Worm (Caenorhabditis elegans): ENCODE measurements around the gene F26C11.4.

Gene F26C11.4

ce11 chrII:9928470-9928869, 12.4 kb upstream of the F26C11.4 start:
- TF ChIP-seq dmd-4 (tag; optimal IDR thresholded peaks at IDR 0.05; ENCODE audit: borderline replicate concordance) (no peak), nhr-232 (tag; optimal IDR thresholded peaks at IDR 0.05) (no peak), Y22D7AL.16 (tag; optimal IDR thresholded peaks at IDR 0.05) (no peak)

ce11 chrII:9921622-9922269, 5.7 kb upstream of the F26C11.4 start, which contains the start of gene C05C10.2:
Gene C05C10.2, plus strand, starts transcription at chrII:9922219.
- TF ChIP-seq pax-1 (tag; optimal IDR thresholded peaks at IDR 0.05) (no peak), nfya-1 (tag; optimal IDR thresholded peaks at IDR 0.05) (peak; percentile 7), zip-5 (tag; optimal IDR thresholded peaks at IDR 0.05) (no peak)

ce11 chrII:9920468-9920867, 4.4 kb upstream of the F26C11.4 start, which contains the start of gene pho-10:
Gene pho-10, minus strand, starts transcription at chrII:9920568.
- no peak for TF ChIP-seq sdc-2 (tag; optimal IDR thresholded peaks at IDR 0.05)
- TF ChIP-seq sox-2 (GFP tag; IDR thresholded peaks at IDR 0.05) = no peak
- no peak for TF ChIP-seq ceh-19 (GFP tag; optimal IDR thresholded peaks at IDR 0.05)
- TF ChIP-seq K09A11.1 (tag; optimal IDR thresholded peaks at IDR 0.05; ENCODE audit: insufficient read depth) = no peak
- TF ChIP-seq madf-2 (tag; optimal IDR thresholded peaks at IDR 0.05) = no peak
- TF ChIP-seq gmeb-2 (tag; optimal IDR thresholded peaks at IDR 0.05) = no peak
- TF ChIP-seq elt-2 (tag; optimal IDR thresholded peaks at IDR 0.05) = no peak
- no peak for TF ChIP-seq unc-3 (GFP tag; conservative IDR thresholded peaks at IDR 0.05)
- no peak for TF ChIP-seq unc-3 (tag; optimal IDR thresholded peaks at IDR 0.05)
- TF ChIP-seq ceh-48 (tag; optimal IDR thresholded peaks at IDR 0.05) = no peak
- TF ChIP-seq ref-2 (tag; optimal IDR thresholded peaks at IDR 0.05) = no peak
- no peak for TF ChIP-seq ama-1 (optimal IDR thresholded peaks at IDR 0.05)
- no peak for TF ChIP-seq pat-9 (tag; optimal IDR thresholded peaks at IDR 0.05)
- TF ChIP-seq sox-4 (tag; optimal IDR thresholded peaks at IDR 0.05) = no peak
- TF ChIP-seq hlh-6 (tag; optimal IDR thresholded peaks at IDR 0.05) = no peak
- no peak for TF ChIP-seq fax-1 (tag; optimal IDR thresholded peaks at IDR 0.05)
- TF ChIP-seq ceh-30 (tag; optimal IDR thresholded peaks at IDR 0.05) = no peak
- TF ChIP-seq ceh-6 (GFP tag; optimal IDR thresholded peaks at IDR 0.05) = no peak

- TF ChIP-seq ceh-31 (tag; optimal IDR thresholded peaks at IDR 0.05) (no peak), ets-4 (tag; optimal IDR thresholded peaks at IDR 0.05) (no peak), K02D7.2 (tag; optimal IDR thresholded peaks at IDR 0.05) (no peak), ceh-6 (GFP tag; optimal IDR thresholded peaks at IDR 0.05) (no peak), ceh-30 (tag; optimal IDR thresholded peaks at IDR 0.05) (no peak), pha-4 (tag; optimal IDR thresholded peaks at IDR 0.05) (no peak), syd-9 (tag; optimal IDR thresholded peaks at IDR 0.05) (no peak), tbx-2 (tag; optimal IDR thresholded peaks at IDR 0.05) (no peak), nhr-11 (tag; optimal IDR thresholded peaks at IDR 0.05) (no peak), ceh-22 (tag; optimal IDR thresholded peaks at IDR 0.05) (no peak), unc-42 (tag; optimal IDR thresholded peaks at IDR 0.05) (no peak), unc-55 (GFP tag; optimal IDR thresholded peaks at IDR 0.05) (no peak)
Measured at ce11 chrII:9917904-9918303, 1.8 kb upstream of the F26C11.4 start, which contains the start of gene C05C10.8. Gene C05C10.8, minus strand, starts transcription at chrII:9918004.

ce11 chrII:9914999-9915398, 1.1 kb downstream of the F26C11.4 start, which contains the start of gene F26C11.3:
Gene F26C11.3, minus strand, starts transcription at chrII:9915099.
- no peak for TF ChIP-seq ceh-34 (tag; optimal IDR thresholded peaks at IDR 0.05)
- no peak for TF ChIP-seq che-1 (tag; optimal IDR thresholded peaks at IDR 0.05)
- no peak for TF ChIP-seq pros-1 (tag; optimal IDR thresholded peaks at IDR 0.05)
- TF ChIP-seq odd-2 (tag; optimal IDR thresholded peaks at IDR 0.05) = no peak

Measured in whole organism, late embryonic.